Worm (Caenorhabditis elegans) whole organism, L2 larva: Measurements from ENCODE around the gene irk-1.

Experiments
- R02D3.7 ChIP-seq: fragments of 150-350 bp; optimal IDR thresholded peaks from 2 replicates; lab custom pipeline; 2014; ENCODE audit warnings: missing biosample characterization, missing genetic modification characterization
- lin-39 ChIP-seq: fragments of 150-350 bp; optimal IDR thresholded peaks from 2 replicates; lab custom pipeline; 2014; ENCODE audit warnings: missing biosample characterization, missing genetic modification reagents, missing genetic modification characterization
- nhr-77 ChIP-seq: fragments of 150-350 bp; optimal IDR thresholded peaks from 2 replicates; lab custom pipeline; 2014; ENCODE audit warnings: missing biosample characterization, missing genetic modification characterization
- sma-3 ChIP-seq: sonication (generic microtip); optimal IDR thresholded peaks from 2 replicates; lab custom pipeline; 2016; ENCODE audit warnings: missing genetic modification reagents, missing genetic modification characterization, missing compliant biosample characterization

- TF ChIP-seq sma-3 (GFP tag; lab: Kevin White, UChicago), result no peak
- TF ChIP-seq lin-39, result no peak
- no peak for TF ChIP-seq R02D3.7 (tag; lab: Kevin White, UChicago)
- TF ChIP-seq nhr-77 (tag; lab: Kevin White, UChicago), result no peak
These were observed 32.4 kb downstream of the irk-1 start for ce11 chrX:6745515-6745914.
